Worm (Caenorhabditis elegans) whole organism, young adult: ENCODE data around the gene Y75B8A.19.

Experiments used
- B0261.1 ChIP-seq: sonication (generic microtip); optimal IDR thresholded peaks from 2 replicates; lab custom pipeline; 2016; ENCODE audit warnings: mild to moderate bottlenecking, missing genetic modification characterization, moderate library complexity, missing compliant biosample characterization
- C17E4.6 ChIP-seq: fragments of 200-800 bp; sonication (Bioruptor generic); IDR thresholded peaks from 2 replicates; pipeline ENCODE4 v1.3.6; 2022; ENCODE audit warnings: missing genetic modification reagents, missing genetic modification characterization, missing compliant biosample characterization
- D2030.7 ChIP-seq: fragments of 200-800 bp; sonication (Bioruptor generic); IDR thresholded peaks from 2 replicates; pipeline ENCODE4 v1.3.6; 2022; ENCODE audit warnings: missing genetic modification reagents, missing genetic modification characterization, missing compliant biosample characterization
- F22D6.2 ChIP-seq: sonication (generic microtip); optimal IDR thresholded peaks from 2 replicates; lab custom pipeline; 2016; ENCODE audit warnings: mild to moderate bottlenecking, missing genetic modification characterization, missing compliant biosample characterization
- F33H1.4 ChIP-seq: fragments of 200-800 bp; sonication (Bioruptor generic); IDR thresholded peaks from 2 replicates; pipeline ENCODE4 v1.3.6; 2022; ENCODE audit warnings: missing genetic modification reagents, missing genetic modification characterization, missing compliant biosample characterization
- F57C9.4 ChIP-seq: sonication (generic microtip); optimal IDR thresholded peaks from 2 replicates; lab custom pipeline; 2017; ENCODE audit warnings: mild to moderate bottlenecking, missing genetic modification characterization, missing compliant biosample characterization
- T26A5.8 ChIP-seq: sonication (generic microtip); optimal IDR thresholded peaks from 2 replicates; lab custom pipeline; 2016; ENCODE audit warnings: missing genetic modification characterization, missing compliant biosample characterization
- Y53G8AR.9 ChIP-seq: fragments of 200-800 bp; sonication (Bioruptor generic); conservative IDR thresholded peaks from 2 replicates; pipeline ENCODE4 v1.3.6; 2022; ENCODE audit warnings: missing genetic modification reagents, missing genetic modification characterization, missing compliant biosample characterization
- aptf-2 ChIP-seq: fragments of 200-800 bp; sonication (Bioruptor generic); conservative IDR thresholded peaks from 2 replicates; pipeline ENCODE4 v1.3.6; 2022; ENCODE audit warnings: missing genetic modification reagents, missing genetic modification characterization, missing compliant biosample characterization
- attf-5 ChIP-seq: fragments of 200-800 bp; sonication (Bioruptor generic); optimal IDR thresholded peaks from 2 replicates; lab custom pipeline; 2018; ENCODE audit warnings: mild to moderate bottlenecking, missing genetic modification characterization, missing compliant biosample characterization
- ceh-100 ChIP-seq: fragments of 200-800 bp; sonication (Bioruptor generic); IDR thresholded peaks from 2 replicates; pipeline ENCODE4 v1.3.6; 2022; ENCODE audit warnings: missing genetic modification reagents, missing genetic modification characterization, missing compliant biosample characterization
- ceh-58 ChIP-seq: fragments of 200-800 bp; sonication (Bioruptor generic); IDR thresholded peaks from 2 replicates; pipeline ENCODE4 v1.3.6; 2022; ENCODE audit warnings: missing genetic modification characterization, missing compliant biosample characterization
- fkh-3 ChIP-seq: sonication (generic microtip); optimal IDR thresholded peaks from 2 replicates; lab custom pipeline; 2016; ENCODE audit warnings: mild to moderate bottlenecking, missing genetic modification characterization, missing compliant biosample characterization
- lin-26 ChIP-seq: fragments of 200-800 bp; sonication (Bioruptor generic); IDR thresholded peaks from 2 replicates; pipeline ENCODE4 v1.3.6; 2022; ENCODE audit warnings: missing genetic modification reagents, missing genetic modification characterization, missing compliant biosample characterization
- lin-54 ChIP-seq: fragments of 200-800 bp; sonication (Bioruptor generic); optimal IDR thresholded peaks from 2 replicates; lab custom pipeline; 2018; ENCODE audit warnings: mild to moderate bottlenecking, missing genetic modification characterization, missing compliant biosample characterization
- madf-10 ChIP-seq: sonication (generic microtip); optimal IDR thresholded peaks from 2 replicates; lab custom pipeline; 2016; ENCODE audit warnings: mild to moderate bottlenecking, missing genetic modification characterization, missing compliant biosample characterization
- madf-3 ChIP-seq: fragments of 200-800 bp; sonication (Bioruptor generic); IDR thresholded peaks from 2 replicates; pipeline ENCODE4 v1.3.6; 2022; ENCODE audit warnings: missing genetic modification reagents, missing genetic modification characterization, missing compliant biosample characterization
- mcd-1 ChIP-seq: fragments of 200-800 bp; sonication (Bioruptor generic); IDR thresholded peaks from 2 replicates; pipeline ENCODE4 v1.3.6; 2022; ENCODE audit warnings: missing genetic modification reagents, missing genetic modification characterization, missing compliant biosample characterization
- mes-4 ChIP-seq: sonication (generic microtip); optimal IDR thresholded peaks from 2 replicates; lab custom pipeline; 2016; ENCODE audit warnings: missing genotype, missing genetic modification characterization, missing compliant biosample characterization
- nfyb-1 ChIP-seq: fragments of 200-800 bp; sonication (Bioruptor generic); IDR thresholded peaks from 2 replicates; pipeline ENCODE4 v1.3.6; 2022; ENCODE audit warnings: missing genetic modification reagents, missing genetic modification characterization, missing compliant biosample characterization
- nhr-120 ChIP-seq: fragments of 200-800 bp; sonication (Bioruptor generic); IDR thresholded peaks from 2 replicates; pipeline ENCODE4 v1.3.6; 2022; ENCODE audit warnings: missing genetic modification characterization, missing compliant biosample characterization
- nhr-179 ChIP-seq: sonication (generic microtip); optimal IDR thresholded peaks from 2 replicates; lab custom pipeline; 2016; ENCODE audit warnings: mild to moderate bottlenecking, missing genetic modification characterization, missing compliant biosample characterization
- pha-4 ChIP-seq: fragments of 150-350 bp; sonication (generic microtip); optimal IDR thresholded peaks from 2 replicates; lab custom pipeline; 2014; ENCODE audit warnings: missing biosample characterization, missing genetic modification reagents, missing genetic modification characterization
- sdz-38 ChIP-seq: sonication (generic microtip); optimal IDR thresholded peaks from 2 replicates; lab custom pipeline; 2016; ENCODE audit warnings: missing genotype, missing genetic modification characterization, missing compliant biosample characterization
- sea-2 ChIP-seq: fragments of 200-800 bp; sonication (Bioruptor generic); IDR thresholded peaks from 2 replicates; pipeline ENCODE4 v1.3.6; 2022; ENCODE audit warnings: missing genetic modification characterization, missing compliant biosample characterization
- sptf-2 ChIP-seq: fragments of 200-800 bp; sonication (Bioruptor generic); optimal IDR thresholded peaks from 2 replicates; lab custom pipeline; 2018; ENCODE audit warnings: mild to moderate bottlenecking, missing genetic modification characterization, missing compliant biosample characterization
- tbp1 ChIP-seq: fragments of 200-800 bp; sonication (Bioruptor generic); optimal IDR thresholded peaks from 2 replicates; lab custom pipeline; 2018; ENCODE audit warnings: mild to moderate bottlenecking, missing genetic modification characterization, missing compliant biosample characterization
- tbx-9 ChIP-seq: sonication (generic microtip); optimal IDR thresholded peaks from 2 replicates; lab custom pipeline; 2016; ENCODE audit warnings: borderline replicate concordance, missing genetic modification characterization, inconsistent platforms, missing compliant biosample characterization
- tlf-1 ChIP-seq: fragments of 200-800 bp; sonication (Bioruptor generic); optimal IDR thresholded peaks from 2 replicates; lab custom pipeline; 2018; ENCODE audit warnings: mild to moderate bottlenecking, missing genetic modification characterization, missing compliant biosample characterization
- zfh-2 ChIP-seq: fragments of 200-800 bp; sonication (Bioruptor generic); conservative IDR thresholded peaks from 2 replicates; pipeline ENCODE4 v1.3.6; 2022; ENCODE audit warnings: missing genetic modification reagents, missing genetic modification characterization, missing compliant biosample characterization
- ztf-18 ChIP-seq: sonication (generic microtip); optimal IDR thresholded peaks from 2 replicates; lab custom pipeline; 2016; ENCODE audit warnings: missing genotype, mild to moderate bottlenecking, missing genetic modification characterization, missing compliant biosample characterization
- ztf-28 ChIP-seq: fragments of 200-800 bp; sonication (Bioruptor generic); IDR thresholded peaks from 2 replicates; pipeline ENCODE4 v1.3.6; 2022; ENCODE audit warnings: missing genetic modification reagents, missing genetic modification characterization, missing compliant biosample characterization

Gene Y75B8A.19

DNA sequence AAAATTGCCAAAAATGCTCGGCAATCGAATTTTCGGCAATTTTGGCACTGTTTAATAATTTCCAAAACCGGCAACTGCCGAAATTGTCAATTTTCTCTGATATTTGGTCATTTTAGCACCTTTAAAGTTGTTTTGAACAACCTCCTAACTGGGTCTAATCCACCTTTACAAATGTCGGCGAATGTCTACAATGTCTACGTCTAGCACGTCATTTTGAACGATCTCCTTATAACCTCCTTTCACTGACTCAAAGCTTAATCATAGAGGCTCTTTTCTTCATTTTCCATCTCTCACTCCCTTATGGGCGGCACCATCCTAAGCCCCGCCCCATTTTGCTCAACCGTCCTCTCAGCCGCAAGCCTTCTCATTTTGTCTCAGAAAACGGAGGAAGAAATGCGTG, 32.2 kb upstream of the Y75B8A.19 start, which contains the start of gene Y75B8A.44:
Gene Y75B8A.44 (plus strand): TSS at position 301 of the 400 bp plus-strand sequence.
- no peak for TF ChIP-seq attf-5 (GFP tag; lab: Kevin White, UChicago)
- TF ChIP-seq nhr-179: no peak
- TF ChIP-seq pha-4 (tag; lab: Kevin White, UChicago): no peak
- TF ChIP-seq Y53G8AR.9 (GFP tag; lab: Robert Waterston, UW): no peak
- TF ChIP-seq tbx-9 (tag; lab: Kevin White, UChicago): no peak
- TF ChIP-seq ztf-18 (tag; lab: Kevin White, UChicago): no peak
- no peak for TF ChIP-seq aptf-2
- no peak for TF ChIP-seq B0261.1 (tag; lab: Kevin White, UChicago)
- no peak for TF ChIP-seq F22D6.2 (tag; lab: Kevin White, UChicago)
- no peak for TF ChIP-seq ztf-28 (GFP tag; lab: Robert Waterston, UW)
- TF ChIP-seq mcd-1 (GFP tag; lab: Robert Waterston, UW): no peak
- no peak for TF ChIP-seq C17E4.6
- TF ChIP-seq, all 124 proteins: peak for 0

DNA sequence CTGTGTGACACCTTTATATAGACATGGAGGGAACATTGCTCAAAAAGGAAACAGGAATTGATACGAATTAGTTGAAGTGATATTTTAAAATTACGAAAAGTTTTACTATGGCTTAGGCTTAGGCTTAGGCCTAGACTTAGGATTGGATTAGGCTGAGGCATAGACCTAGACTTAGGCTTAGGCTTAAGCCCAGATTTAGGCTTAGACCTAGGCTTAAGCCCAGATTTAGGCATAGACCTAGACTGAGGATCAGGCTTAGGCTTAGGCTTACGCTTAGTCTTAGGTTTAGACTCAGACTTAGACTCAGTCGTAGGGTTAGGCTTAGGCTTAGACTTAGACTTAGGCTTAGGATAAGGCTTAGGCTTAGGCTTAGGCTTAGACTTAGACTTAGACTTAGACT, 30.4 kb upstream of the Y75B8A.19 start:
- no peak for TF ChIP-seq tbx-9 (tag; lab: Kevin White, UChicago)
- TF ChIP-seq, all 124 proteins: peak for 0

DNA sequence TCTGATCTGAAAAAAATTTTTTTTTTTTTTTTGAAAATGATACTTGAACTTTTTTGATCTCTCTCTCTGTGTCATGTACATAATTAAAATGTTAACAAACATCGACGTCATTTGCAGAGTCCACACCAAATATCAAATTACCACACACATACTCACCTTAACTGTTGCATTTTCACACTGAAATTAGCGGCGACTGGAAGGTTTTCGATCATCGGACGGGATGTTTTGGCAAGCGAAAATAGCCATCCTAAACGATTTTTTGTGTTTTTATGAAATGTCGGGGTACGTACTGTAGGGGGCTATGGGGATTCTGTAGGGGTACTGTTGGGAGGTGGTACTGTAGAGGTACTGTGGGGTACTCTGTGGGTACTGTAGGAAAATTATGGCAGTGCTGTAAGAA, 28.3 kb upstream of the Y75B8A.19 start:
- TF ChIP-seq tlf-1 (GFP tag; lab: Kevin White, UChicago) (no peak), nhr-120 (no peak), nfyb-1 (GFP tag; lab: Robert Waterston, UW) (no peak), F33H1.4 (GFP tag; lab: Robert Waterston, UW) (no peak), sptf-2 (no peak), F57C9.4 (tag; lab: Kevin White, UChicago) (no peak), mcd-1 (GFP tag; lab: Robert Waterston, UW) (no peak), mes-4 (tag; lab: Kevin White, UChicago) (no peak), lin-54 (GFP tag; lab: Kevin White, UChicago) (no peak), sea-2 (GFP tag; lab: Robert Waterston, UW) (no peak), T26A5.8 (tag; lab: Kevin White, UChicago) (no peak), fkh-3 (no peak), D2030.7 (no peak), zfh-2 (GFP tag; lab: Robert Waterston, UW) (no peak)

DNA sequence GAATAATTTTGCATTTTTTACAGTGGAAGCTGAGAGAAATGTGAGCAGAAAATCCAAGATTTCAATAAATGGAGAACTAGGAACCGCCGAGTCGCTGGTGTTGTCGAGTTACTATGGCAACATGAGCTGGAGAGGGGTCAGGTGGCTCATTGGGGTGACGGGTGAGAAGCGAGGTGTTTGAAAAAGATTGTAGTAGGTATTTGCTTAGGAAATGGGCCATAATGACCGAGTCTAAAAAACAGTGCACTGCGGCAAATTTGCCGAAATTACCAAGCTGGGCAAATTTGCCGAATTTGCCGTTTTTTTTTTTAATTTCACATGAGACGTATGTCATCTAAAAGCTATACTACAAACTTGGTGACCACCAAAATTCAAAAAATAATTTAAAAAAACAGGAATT, 24.0 kb upstream of the Y75B8A.19 start, which contains the start of gene osm-12:
Gene osm-12 (minus strand): TSS at position 101 of the 400 bp plus-strand sequence.
- TF ChIP-seq madf-3 (GFP tag; lab: Robert Waterston, UW): no peak
- no peak for TF ChIP-seq B0261.1 (tag; lab: Kevin White, UChicago)
- no peak for TF ChIP-seq madf-10 (tag; lab: Kevin White, UChicago)
- TF ChIP-seq F33H1.4 (GFP tag; lab: Robert Waterston, UW): no peak
- TF ChIP-seq nhr-120: no peak
- no peak for TF ChIP-seq tbp1 (GFP tag; lab: Kevin White, UChicago)

DNA sequence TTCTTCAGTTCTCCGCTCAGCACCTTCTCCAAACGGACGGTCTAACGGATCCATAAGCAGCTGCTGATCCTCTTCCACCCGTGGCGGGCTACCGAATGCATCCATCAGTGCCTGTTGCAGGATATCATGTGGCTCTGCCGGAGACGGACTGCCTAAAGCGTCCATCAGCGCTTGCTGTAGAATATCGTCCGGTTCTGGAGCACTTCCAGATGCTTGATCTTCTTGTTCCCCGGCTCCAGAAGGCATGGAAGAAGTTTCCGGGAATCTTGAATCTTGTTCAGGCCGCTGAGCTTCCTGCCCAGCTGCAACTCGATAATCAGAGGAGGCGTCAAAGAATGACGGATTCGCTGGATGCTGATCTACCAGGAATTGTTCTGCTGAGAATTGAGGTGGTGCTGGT, 21.2 kb upstream of the Y75B8A.19 start:
- TF ChIP-seq ceh-100 (no peak), lin-26 (GFP tag; lab: Robert Waterston, UW) (0 out of 2 replicates have a peak, but pooled peaks have one; percentile 28), zfh-2 (GFP tag; lab: Robert Waterston, UW) (peak; percentile 66)

DNA sequence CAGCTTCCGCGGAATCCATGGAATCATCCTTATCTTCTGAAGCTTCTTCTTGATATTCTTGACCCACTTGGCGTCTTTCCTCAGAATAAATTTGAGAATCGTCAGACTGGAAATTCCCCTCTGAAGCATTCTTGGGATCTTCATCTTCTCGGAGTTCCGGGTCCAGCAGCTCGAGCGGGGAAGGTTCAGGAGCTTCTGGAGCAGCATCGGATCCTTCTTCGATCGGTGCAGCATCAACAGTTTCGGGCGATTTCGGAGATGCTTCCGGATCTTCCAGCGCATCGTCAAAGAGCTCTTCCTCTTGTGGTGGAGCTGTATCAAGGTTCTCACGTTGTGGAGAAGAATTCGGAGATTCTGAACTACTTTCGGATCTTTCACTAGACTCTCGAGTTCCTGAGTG, 18.9 kb upstream of the Y75B8A.19 start:
- TF ChIP-seq sdz-38 (tag; lab: Kevin White, UChicago) (no peak), ceh-58 (GFP tag; lab: Robert Waterston, UW) (0 out of 2 replicates have a peak, but pooled peaks have one; percentile 16)
- TF ChIP-seq, all 124 proteins: peak for 1
